Fruit fly (Drosophila melanogaster) whole organism, prepupa: Measurements from ENCODE around the gene CG34303.
A peak's percentile ranks its signal among the peaks of the same experiment; 100 is the strongest.

Experiments
- Blimp-1 ChIP-seq: fragments of 200-800 bp; sonication (Bioruptor generic); optimal IDR thresholded peaks from 3 replicates; lab custom pipeline; 2017; ENCODE audit warnings: missing biosample characterization, missing genetic modification characterization, mild to moderate bottlenecking, moderate library complexity, missing genetic modification reagents
- CG10631 ChIP-seq: fragments of 200-800 bp; sonication (Bioruptor generic); optimal IDR thresholded peaks from 2 replicates; lab custom pipeline; 2016; ENCODE audit warnings: missing biosample characterization, missing genetic modification characterization
- CG10669 ChIP-seq: fragments of 200-800 bp; sonication (Bioruptor generic); optimal IDR thresholded peaks from 3 replicates; lab custom pipeline; 2018; ENCODE audit warnings: missing biosample characterization, mild to moderate bottlenecking, missing genetic modification characterization, moderate library complexity
- CG11294 ChIP-seq: fragments of 200-800 bp; sonication (Bioruptor generic); IDR thresholded peaks from 2 replicates; pipeline ENCODE4 v1.3.6; 2022; ENCODE audit warnings: missing biosample characterization, missing genetic modification characterization
- CG11762 ChIP-seq: fragments of 200-800 bp; sonication (Bioruptor generic); optimal IDR thresholded peaks from 3 replicates; lab custom pipeline; 2016; ENCODE audit warnings: missing biosample characterization, missing genetic modification characterization; ENCODE audit not compliant: insufficient read depth
- CG11902 ChIP-seq: fragments of 200-800 bp; sonication (Bioruptor generic); optimal IDR thresholded peaks from 3 replicates; lab custom pipeline; 2016; ENCODE audit warnings: missing biosample characterization, missing genetic modification characterization
- CG15336 ChIP-seq: fragments of 200-800 bp; sonication (Bioruptor generic); IDR thresholded peaks from 2 replicates; pipeline ENCODE4 v1.3.6; 2022; ENCODE audit warnings: missing biosample characterization, missing genetic modification characterization
- CG1621 ChIP-seq: fragments of 200-800 bp; sonication (Bioruptor generic); optimal IDR thresholded peaks from 3 replicates; lab custom pipeline; 2018; ENCODE audit warnings: missing biosample characterization, mild to moderate bottlenecking, missing genetic modification characterization
- CG16779 ChIP-seq: fragments of 200-800 bp; sonication (Bioruptor generic); optimal IDR thresholded peaks from 3 replicates; lab custom pipeline; 2017; ENCODE audit warnings: missing biosample characterization, mild to moderate bottlenecking, missing genetic modification characterization
- CG3032 ChIP-seq: fragments of 200-800 bp; optimal IDR thresholded peaks from 2 replicates; lab custom pipeline; 2019; ENCODE audit warnings: missing biosample characterization, mild to moderate bottlenecking, missing genetic modification characterization, moderate library complexity
- CG3919 ChIP-seq: fragments of 200-800 bp; sonication (Bioruptor generic); optimal IDR thresholded peaks from 3 replicates; lab custom pipeline; 2016; ENCODE audit warnings: missing biosample characterization, missing genetic modification characterization
- CG4318 ChIP-seq: fragments of 200-800 bp; sonication (Bioruptor generic); optimal IDR thresholded peaks from 3 replicates; lab custom pipeline; 2017; ENCODE audit warnings: missing biosample characterization, mild to moderate bottlenecking, missing genetic modification characterization
- CG6163 ChIP-seq: fragments of 200-800 bp; sonication (Bioruptor generic); IDR thresholded peaks from 3 replicates; pipeline ENCODE4 v1.3.6; 2022; ENCODE audit warnings: missing biosample characterization, missing genetic modification characterization
- CG6276 ChIP-seq: fragments of 200-800 bp; sonication (Bioruptor generic); optimal IDR thresholded peaks from 2 replicates; lab custom pipeline; 2017; ENCODE audit warnings: missing biosample characterization, mild to moderate bottlenecking, missing genetic modification characterization
- CG6792 ChIP-seq: fragments of 200-800 bp; sonication (Bioruptor generic); optimal IDR thresholded peaks from 3 replicates; lab custom pipeline; 2016; ENCODE audit warnings: missing biosample characterization, missing genetic modification characterization
- CG6808 ChIP-seq: fragments of 200-800 bp; sonication (Bioruptor generic); optimal IDR thresholded peaks from 3 replicates; lab custom pipeline; 2017; ENCODE audit warnings: missing biosample characterization, missing genetic modification characterization, mild to moderate bottlenecking, moderate library complexity, missing genetic modification reagents
- CG6854 ChIP-seq: fragments of 200-800 bp; sonication (Bioruptor generic); optimal IDR thresholded peaks from 2 replicates; lab custom pipeline; 2017; ENCODE audit warnings: missing biosample characterization, mild to moderate bottlenecking, missing genetic modification characterization
- CG7368 ChIP-seq: fragments of 200-800 bp; sonication (Bioruptor generic); optimal IDR thresholded peaks from 3 replicates; lab custom pipeline; 2016; ENCODE audit warnings: missing biosample characterization, missing genetic modification characterization
- CG8319 ChIP-seq: fragments of 200-800 bp; sonication (Bioruptor generic); optimal IDR thresholded peaks from 3 replicates; lab custom pipeline; 2016; ENCODE audit warnings: missing biosample characterization, missing genetic modification characterization
- CG9139 ChIP-seq: fragments of 200-800 bp; sonication (Bioruptor generic); optimal IDR thresholded peaks from 3 replicates; lab custom pipeline; 2017; ENCODE audit warnings: missing biosample characterization, mild to moderate bottlenecking, missing genetic modification characterization
- Eip75B ChIP-seq: fragments of 200-800 bp; sonication (Bioruptor generic); optimal IDR thresholded peaks from 3 replicates; lab custom pipeline; 2016; ENCODE audit warnings: missing biosample characterization, missing genetic modification characterization
- Eip78C ChIP-seq: fragments of 200-800 bp; sonication (Bioruptor generic); peaks from one replicate; lab custom pipeline; 2016; ENCODE audit warnings: missing biosample characterization, missing genetic modification characterization
- Ets21C ChIP-seq: fragments of 200-800 bp; sonication (Bioruptor generic); optimal IDR thresholded peaks from 3 replicates; lab custom pipeline; 2016; ENCODE audit warnings: missing biosample characterization, missing genetic modification characterization
- Ets96B ChIP-seq: fragments of 200-800 bp; optimal IDR thresholded peaks from 2 replicates; lab custom pipeline; 2019; ENCODE audit warnings: missing biosample characterization, mild to moderate bottlenecking, missing genetic modification characterization, moderate library complexity
- Gug ChIP-seq: fragments of 200-800 bp; sonication (Bioruptor generic); IDR thresholded peaks from 2 replicates; pipeline ENCODE4 v1.3.6; 2022; ENCODE audit warnings: missing biosample characterization, missing genetic modification characterization
- Hr4 ChIP-seq: fragments of 200-800 bp; sonication (Bioruptor generic); optimal IDR thresholded peaks from 3 replicates; lab custom pipeline; 2016; ENCODE audit warnings: missing biosample characterization, missing genetic modification characterization
- Lpt ChIP-seq: fragments of 200-800 bp; sonication (Bioruptor generic); optimal IDR thresholded peaks from 3 replicates; lab custom pipeline; 2016; ENCODE audit warnings: missing biosample characterization, missing genetic modification characterization
- Met ChIP-seq: fragments of 200-800 bp; sonication (Bioruptor generic); optimal IDR thresholded peaks from 3 replicates; lab custom pipeline; 2016; ENCODE audit warnings: missing biosample characterization, missing genetic modification characterization
- OdsH ChIP-seq: fragments of 200-800 bp; sonication (Bioruptor generic); optimal IDR thresholded peaks from 3 replicates; lab custom pipeline; 2016; ENCODE audit warnings: missing biosample characterization, missing genetic modification characterization
- Sox102F ChIP-seq: fragments of 200-800 bp; sonication (Bioruptor generic); optimal IDR thresholded peaks from 2 replicates; lab custom pipeline; 2016; ENCODE audit warnings: missing biosample characterization, mild to moderate bottlenecking, missing genetic modification characterization
- Sox14 ChIP-seq: fragments of 200-800 bp; sonication (Bioruptor generic); optimal IDR thresholded peaks from 3 replicates; lab custom pipeline; 2016; ENCODE audit warnings: missing biosample characterization, missing genetic modification characterization
- achi ChIP-seq: fragments of 200-800 bp; sonication (Bioruptor generic); optimal IDR thresholded peaks from 3 replicates; lab custom pipeline; 2016; ENCODE audit warnings: missing biosample characterization, missing genetic modification characterization
- acj6 ChIP-seq: fragments of 200-800 bp; sonication (Bioruptor generic); optimal IDR thresholded peaks from 3 replicates; lab custom pipeline; 2016; ENCODE audit warnings: missing biosample characterization, missing genetic modification characterization
- cyc ChIP-seq: fragments of 200-800 bp; sonication (Bioruptor generic); optimal IDR thresholded peaks from 3 replicates; lab custom pipeline; 2016; ENCODE audit warnings: missing biosample characterization, missing genetic modification characterization
- dac ChIP-seq: fragments of 200-800 bp; sonication (Bioruptor generic); optimal IDR thresholded peaks from 2 replicates; lab custom pipeline; 2017; ENCODE audit warnings: missing biosample characterization, mild to moderate bottlenecking, missing genetic modification characterization
- eg ChIP-seq: fragments of 200-800 bp; sonication (Bioruptor generic); IDR thresholded peaks from 3 replicates; pipeline ENCODE4 v1.3.6; 2022; ENCODE audit warnings: missing biosample characterization, missing genetic modification characterization
- fd59A ChIP-seq: fragments of 200-800 bp; sonication (Bioruptor generic); optimal IDR thresholded peaks from 2 replicates; lab custom pipeline; 2017; ENCODE audit warnings: missing biosample characterization, mild to moderate bottlenecking, missing genetic modification characterization, missing genetic modification reagents
- fd85E ChIP-seq: fragments of 200-800 bp; sonication (Bioruptor generic); optimal IDR thresholded peaks from 3 replicates; lab custom pipeline; 2016; ENCODE audit warnings: missing biosample characterization, missing genetic modification characterization
- fkh ChIP-seq: fragments of 200-800 bp; sonication (Bioruptor generic); optimal IDR thresholded peaks from 3 replicates; lab custom pipeline; 2017; ENCODE audit warnings: missing biosample characterization, mild to moderate bottlenecking, missing genetic modification characterization, moderate library complexity
- lz ChIP-seq: fragments of 200-800 bp; sonication (Bioruptor generic); optimal IDR thresholded peaks from 3 replicates; lab custom pipeline; 2016; ENCODE audit warnings: missing biosample characterization, missing genetic modification characterization
- pdm3 ChIP-seq: fragments of 200-800 bp; sonication (Bioruptor generic); optimal IDR thresholded peaks from 3 replicates; lab custom pipeline; 2016; ENCODE audit warnings: missing biosample characterization, missing genetic modification characterization
- salr ChIP-seq, 2 experiments: fragments of 200-800 bp; sonication (Bioruptor generic); optimal IDR thresholded peaks; 3 replicates each; lab custom pipeline; 2016 to 2018; ENCODE audit warnings: missing biosample characterization in 2 of 2, missing genetic modification characterization in 2 of 2, mild to moderate bottlenecking in 1 of 2
- ss ChIP-seq, 2 experiments: fragments of 200-800 bp; sonication (Bioruptor generic); optimal IDR thresholded peaks; 2 replicates in 1 of 2; 3 replicates in 1 of 2; lab custom pipeline; 2017 to 2018; ENCODE audit warnings: mild to moderate bottlenecking in 2 of 2, missing biosample characterization in 2 of 2, missing genetic modification characterization in 2 of 2, moderate library complexity in 1 of 2
- topi ChIP-seq: fragments of 200-800 bp; sonication (Bioruptor generic); optimal IDR thresholded peaks from 3 replicates; lab custom pipeline; 2016; ENCODE audit warnings: missing biosample characterization, missing genetic modification characterization

Gene CG34303

dm6 chr3R:10132906-10133416, 18.7 kb downstream of the CG34303 start (continued):
- TF ChIP-seq ss (GFP tag; optimal IDR thresholded peaks at IDR 0.05; lab: Kevin White, UChicago) (peak in 1 of 2 experiments; percentile 37), CG11762 (GFP tag; lab: Kevin White, UChicago) (no peak), CG16779 (no peak), eg (GFP tag; lab: Robert Waterston, UW) (peak; percentile 66), CG6854 (GFP tag; lab: Kevin White, UChicago) (no peak), cyc (GFP tag; lab: Kevin White, UChicago) (peak; percentile 15), Eip75B (GFP tag; lab: Kevin White, UChicago) (peak; percentile 4), CG9139 (GFP tag; lab: Kevin White, UChicago) (no peak), CG11902 (no peak), achi (GFP tag; lab: Kevin White, UChicago) (peak; percentile 13), pdm3 (GFP tag; lab: Kevin White, UChicago) (peak; percentile 49), CG10631 (peak; percentile 52), Hr4 (GFP tag; lab: Kevin White, UChicago) (peak; percentile 46), Ets96B (tag; lab: Kevin White, UChicago) (peak; percentile 12), Ets21C (GFP tag; lab: Kevin White, UChicago) (no peak), topi (peak; percentile 41), CG3032 (tag; lab: Kevin White, UChicago) (no peak), CG11294 (0 out of 2 replicates have a peak, but pooled peaks have one; percentile 9), CG15336 (no peak), Lpt (no peak), CG7368 (GFP tag; lab: Kevin White, UChicago) (no peak), CG6163 (GFP tag; lab: Robert Waterston, UW) (peak; percentile 63), dac (GFP tag; lab: Kevin White, UChicago) (no peak), Eip78C (GFP tag; lab: Kevin White, UChicago) (peak; percentile 90), OdsH (peak; percentile 45), CG4318 (GFP tag; lab: Kevin White, UChicago) (no peak), salr (GFP tag; optimal IDR thresholded peaks at IDR 0.05; lab: Kevin White, UChicago) (no peak), Sox14 (GFP tag; lab: Kevin White, UChicago) (no peak)

dm6 chr3R:10130975-10131529, 20.6 kb downstream of the CG34303 start:
- no peak for TF ChIP-seq lz (GFP tag; lab: Kevin White, UChicago)
- TF ChIP-seq fkh = peak; percentile 80

dm6 chr3R:10130091-10130490, 21.6 kb downstream of the CG34303 start:
- TF ChIP-seq fkh (no peak), Ets21C (GFP tag; lab: Kevin White, UChicago) (peak; percentile 26), CG6808 (GFP tag; lab: Kevin White, UChicago) (no peak), fd85E (GFP tag; lab: Kevin White, UChicago) (no peak), dac (GFP tag; lab: Kevin White, UChicago) (no peak), Eip75B (GFP tag; lab: Kevin White, UChicago) (peak; percentile 66), Met (GFP tag; lab: Kevin White, UChicago) (peak; percentile 66), CG10669 (GFP tag; lab: Kevin White, UChicago) (peak; percentile 46), fd59A (no peak), CG11294 (peak; percentile 52), CG9139 (GFP tag; lab: Kevin White, UChicago) (no peak), acj6 (GFP tag; lab: Kevin White, UChicago) (peak; percentile 54), CG16779 (no peak), Eip78C (GFP tag; lab: Kevin White, UChicago) (peak; percentile 93), achi (GFP tag; lab: Kevin White, UChicago) (peak; percentile 70), CG11762 (GFP tag; lab: Kevin White, UChicago) (peak; percentile 1), CG8319 (GFP tag; lab: Kevin White, UChicago) (peak; percentile 51), CG6276 (GFP tag; lab: Kevin White, UChicago) (peak; percentile 81), pdm3 (GFP tag; lab: Kevin White, UChicago) (peak; percentile 76), eg (GFP tag; lab: Robert Waterston, UW) (peak; percentile 93), CG6854 (GFP tag; lab: Kevin White, UChicago) (no peak), Ets96B (tag; lab: Kevin White, UChicago) (peak; percentile 47), CG6163 (GFP tag; lab: Robert Waterston, UW) (no peak; the same call in none of the 3 replicates), salr (GFP tag; optimal IDR thresholded peaks at IDR 0.05; lab: Kevin White, UChicago) (peak in 1 of 2 experiments; percentile 67), Blimp-1 (GFP tag; lab: Kevin White, UChicago) (no peak), Sox102F (GFP tag; lab: Kevin White, UChicago) (peak; percentile 60), CG6792 (peak; percentile 62), CG3919 (peak; percentile 70), lz (GFP tag; lab: Kevin White, UChicago) (peak; percentile 65), Gug (GFP tag; lab: Robert Waterston, UW) (peak; percentile 63), CG1621 (tag; lab: Kevin White, UChicago) (no peak), cyc (GFP tag; lab: Kevin White, UChicago) (peak; percentile 54), CG15336 (peak; percentile 92), CG4318 (GFP tag; lab: Kevin White, UChicago) (peak; percentile 64)
